Worm (Caenorhabditis elegans) whole organism, L1 larva: ENCODE data around the gene C34C12.7.

ENCODE experiments used
- ceh-88 ChIP-seq: fragments of 200-800 bp; sonication (Bioruptor generic); IDR thresholded peaks from 2 replicates; pipeline ENCODE4 v1.3.6; 2022; ENCODE audit warnings: missing genetic modification characterization, missing compliant biosample characterization
- ces-1 ChIP-seq: fragments of 150-350 bp; optimal IDR thresholded peaks from 2 replicates; lab custom pipeline; 2014; ENCODE audit warnings: missing biosample characterization, missing genetic modification reagents, missing genetic modification characterization
- dsc-1 ChIP-seq: sonication (generic microtip); optimal IDR thresholded peaks from 2 replicates; lab custom pipeline; 2016; ENCODE audit warnings: mild to moderate bottlenecking, missing genetic modification characterization, missing compliant biosample characterization
- egl-27 ChIP-seq, 2 experiments: fragments of 150-350 bp in 1 of 2; sonication (generic microtip); optimal IDR thresholded peaks; 3 replicates each; lab custom pipeline; 2017 to 2018; ENCODE audit warnings: missing biosample characterization in 2 of 2, missing genetic modification characterization in 2 of 2, missing genetic modification reagents in 2 of 2
- lin-14 ChIP-seq: fragments of 200-800 bp; sonication (Bioruptor generic); optimal IDR thresholded peaks from 2 replicates; lab custom pipeline; 2018; ENCODE audit warnings: mild to moderate bottlenecking, missing genetic modification characterization, moderate library complexity, missing compliant biosample characterization
- mab-9 ChIP-seq: fragments of 200-800 bp; sonication (Bioruptor generic); IDR thresholded peaks from 2 replicates; pipeline ENCODE4 v1.3.6; 2022; ENCODE audit warnings: missing genetic modification reagents, missing genetic modification characterization, missing compliant biosample characterization
- nhr-47 ChIP-seq: sonication (generic microtip); optimal IDR thresholded peaks from 2 replicates; lab custom pipeline; 2016; ENCODE audit warnings: mild to moderate bottlenecking, missing genetic modification characterization, moderate library complexity, missing compliant biosample characterization
- nhr-84 ChIP-seq: sonication (generic microtip); optimal IDR thresholded peaks from 2 replicates; lab custom pipeline; 2017; ENCODE audit warnings: missing biosample characterization, missing genetic modification characterization
- rnt-1 ChIP-seq: sonication (generic microtip); optimal IDR thresholded peaks from 2 replicates; lab custom pipeline; 2016; ENCODE audit warnings: mild to moderate bottlenecking, missing genetic modification characterization, moderate library complexity, missing compliant biosample characterization
- skn-1 ChIP-seq: fragments of 150-350 bp; optimal IDR thresholded peaks from 2 replicates; lab custom pipeline; 2014; ENCODE audit warnings: missing biosample characterization, missing genetic modification characterization
- sox-4 ChIP-seq: sonication (generic microtip); optimal IDR thresholded peaks from 2 replicates; lab custom pipeline; 2016; ENCODE audit warnings: missing genetic modification characterization, missing compliant biosample characterization
- unc-62 ChIP-seq: fragments of 150-350 bp; optimal IDR thresholded peaks from 2 replicates; lab custom pipeline; 2014; ENCODE audit warnings: missing biosample characterization, missing genetic modification reagents, missing genetic modification characterization
- ztf-4 ChIP-seq: fragments of 150-350 bp; optimal IDR thresholded peaks from 2 replicates; lab custom pipeline; 2014; ENCODE audit warnings: missing biosample characterization, missing genetic modification characterization

DNA sequence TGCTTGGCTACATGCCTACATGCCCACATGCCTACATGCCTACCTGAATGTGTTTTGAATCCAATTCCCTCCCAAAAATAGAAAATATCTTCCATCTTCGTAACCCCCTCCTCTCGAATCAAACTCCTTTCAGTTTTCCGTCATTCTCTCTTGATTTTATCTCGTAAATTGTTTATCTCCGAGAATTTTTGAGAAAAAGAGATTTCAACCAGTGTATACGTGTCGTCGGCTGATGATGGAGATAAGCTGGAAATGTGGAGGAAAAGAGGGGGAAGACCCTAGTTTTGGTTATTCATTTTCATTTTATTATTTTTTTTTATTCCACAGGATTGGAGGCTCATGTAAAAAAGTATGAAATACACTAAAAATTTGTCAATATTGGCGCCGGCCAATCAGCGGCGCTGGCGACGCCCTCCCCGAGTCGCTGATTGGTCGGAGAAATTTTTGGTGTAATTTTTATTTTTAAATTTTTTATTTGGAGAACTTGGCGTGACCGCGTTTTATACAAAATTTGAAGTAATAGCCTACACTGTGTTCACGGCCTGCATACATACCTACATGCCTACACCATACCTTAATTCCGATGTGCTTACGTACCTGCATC lies 9.2 kb downstream of the C34C12.7 start:
- TF ChIP-seq sox-4 (tag; lab: Kevin White, UChicago) (no peak), ztf-4 (tag; lab: Kevin White, UChicago) (no peak), dsc-1 (tag; lab: Kevin White, UChicago) (no peak), skn-1 (tag; lab: Kevin White, UChicago) (no peak), mab-9 (GFP tag; lab: Robert Waterston, UW) (no peak), ceh-88 (GFP tag; lab: Robert Waterston, UW) (no peak), rnt-1 (peak; percentile 0), egl-27 (tag; optimal IDR thresholded peaks at IDR 0.05; lab: Kevin White, UChicago) (no peak), ces-1 (GFP tag; lab: Kevin White, UChicago) (no peak), nhr-47 (tag; lab: Kevin White, UChicago) (no peak), lin-14 (peak; percentile 26), unc-62 (GFP tag; lab: Kevin White, UChicago) (no peak), nhr-84 (tag; lab: Kevin White, UChicago) (no peak)
